Fruit fly (Drosophila melanogaster) S2 (cell line): ENCODE results near the gene Hex-t2.

Experiments
- CG8478 ChIP-seq: fragments of >200 bp; optimal IDR thresholded peaks from 2 replicates; lab custom pipeline; 2018
- CTCF ChIP-seq, 2 experiments: fragments of >200 bp; optimal IDR thresholded peaks; 2 replicates each; lab custom pipeline; 2018

DNA sequence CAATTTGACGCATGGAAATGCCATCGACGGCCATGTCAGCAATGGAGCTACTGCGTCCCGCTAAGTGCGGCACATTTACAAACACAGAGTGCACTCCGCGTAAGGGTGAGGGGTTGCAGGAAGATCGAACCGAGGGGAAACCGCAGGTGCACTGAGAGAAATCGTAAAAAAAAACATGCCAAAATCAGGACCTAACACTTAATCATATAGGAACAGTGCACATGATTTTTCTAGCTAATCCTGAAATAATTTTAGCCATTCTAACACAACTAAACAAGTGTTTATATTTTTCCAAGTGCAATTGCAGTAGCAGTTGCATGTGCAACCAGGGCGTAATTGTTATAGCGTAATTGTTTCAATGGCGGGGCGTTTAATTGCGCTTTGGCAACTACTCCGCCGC lies 28.7 kb downstream of the Hex-t2 start:
- TF ChIP-seq CTCF (optimal IDR thresholded peaks at IDR 0.05; lab: Kevin White, UChicago): no peak
- TF ChIP-seq CG8478 (lab: Kevin White, UChicago): no peak
